Worm (Caenorhabditis elegans): ENCODE measurements around the gene ttr-22.
A peak's percentile ranks its signal among the peaks of the same experiment; 100 is the strongest.

Gene ttr-22

ce11 chrV:12287667-12288066 is 46.4 kb downstream of the ttr-22 start (continued):
- TF ChIP-seq nhr-10 (tag; optimal IDR thresholded peaks at IDR 0.05) = no peak
- TF ChIP-seq nhr-129 (tag; optimal IDR thresholded peaks at IDR 0.05) = peak; percentile 77
- TF ChIP-seq ztf-4 (tag; optimal IDR thresholded peaks at IDR 0.05) = no peak
- TF ChIP-seq peb-1 (tag; optimal IDR thresholded peaks at IDR 0.05) = no peak

ce11 chrV:12288577-12288976 is 47.4 kb downstream of the ttr-22 start, which contains the start of gene rskd-1:
Gene rskd-1 (minus strand): TSS chrV:12288615.
- TF ChIP-seq nhr-6 (tag; optimal IDR thresholded peaks at IDR 0.05) (no peak), C34F6.9 (tag; optimal IDR thresholded peaks at IDR 0.05) (peak; percentile 27), nhr-12 (tag; optimal IDR thresholded peaks at IDR 0.05) (no peak), sem-4 (tag; optimal IDR thresholded peaks at IDR 0.05) (no peak), alr-1 (tag; optimal IDR thresholded peaks at IDR 0.05) (no peak), aly-2 (tag; optimal IDR thresholded peaks at IDR 0.05) (no peak), nhr-21 (tag; optimal IDR thresholded peaks at IDR 0.05) (no peak), ztf-1 (GFP tag; conservative IDR thresholded peaks at IDR 0.05) (no peak), nhr-25 (tag; optimal IDR thresholded peaks at IDR 0.05) (peak; percentile 53), unc-39 (tag; optimal IDR thresholded peaks at IDR 0.05) (no peak), lin-13 (GFP tag; optimal IDR thresholded peaks at IDR 0.05) (peak; percentile 10), dmd-4 (tag; optimal IDR thresholded peaks at IDR 0.05) (no peak), F13H6.1 (tag; optimal IDR thresholded peaks at IDR 0.05) (no peak), Y55F3AM.14 (GFP tag; optimal IDR thresholded peaks at IDR 0.05) (no peak), unc-55 (GFP tag; optimal IDR thresholded peaks at IDR 0.05) (no peak), mbf-1 (tag; optimal IDR thresholded peaks at IDR 0.05) (no peak), elt-3 (tag; optimal IDR thresholded peaks at IDR 0.05) (no peak), ZK546.5 (tag; optimal IDR thresholded peaks at IDR 0.05) (no peak), ama-1 (optimal IDR thresholded peaks at IDR 0.05) (no peak), lsy-2 (tag; optimal IDR thresholded peaks at IDR 0.05) (peak in 1 of 2 experiments; percentile 35), unc-62 (GFP tag; optimal IDR thresholded peaks at IDR 0.05) (no peak), mdl-1 (tag; optimal IDR thresholded peaks at IDR 0.05) (no peak), ztf-4 (tag; optimal IDR thresholded peaks at IDR 0.05) (no peak), nhr-77 (tag; optimal IDR thresholded peaks at IDR 0.05) (no peak), fos-1 (tag; optimal IDR thresholded peaks at IDR 0.05) (peak; percentile 2), crh-2 (tag; optimal IDR thresholded peaks at IDR 0.05) (peak; percentile 35), snpc-4 (tag; optimal IDR thresholded peaks at IDR 0.05) (no peak), lin-11 (tag; optimal IDR thresholded peaks at IDR 0.05) (no peak), peb-1 (tag; optimal IDR thresholded peaks at IDR 0.05) (no peak)

All from whole organism, L2 larva.